Fruit fly (Drosophila melanogaster) whole organism, embryonic: Measurements from ENCODE around the gene Cyp303a1.

ENCODE experiments used
- Atf-2 ChIP-seq: fragments of 200-800 bp; sonication (Bioruptor generic); optimal IDR thresholded peaks from 2 replicates; lab custom pipeline; 2016; ENCODE audit warnings: missing biosample characterization, missing genetic modification characterization
- Atf6 ChIP-seq: fragments of 200-800 bp; sonication (Bioruptor generic); IDR thresholded peaks from 2 replicates; pipeline ENCODE4 v1.3.6; 2022; ENCODE audit warnings: missing biosample characterization, missing genetic modification characterization
- Bgb ChIP-seq: fragments of 200-800 bp; sonication (Bioruptor generic); IDR thresholded peaks from 2 replicates; pipeline ENCODE4 v1.3.6; 2022; ENCODE audit warnings: missing biosample characterization, missing genetic modification characterization; ENCODE audit not compliant: partially characterized antibody
- CG1024 ChIP-seq: fragments of 200-800 bp; sonication (Bioruptor generic); IDR thresholded peaks from 2 replicates; pipeline ENCODE4 v1.3.6; 2022; ENCODE audit warnings: missing biosample characterization, missing genetic modification characterization
- CG10543 ChIP-seq: fragments of 200-800 bp; sonication (Bioruptor generic); optimal IDR thresholded peaks from 3 replicates; lab custom pipeline; 2017; ENCODE audit warnings: missing biosample characterization, mild to moderate bottlenecking, missing genetic modification characterization, moderate library complexity
- CG10565 ChIP-seq: fragments of 200-800 bp; sonication (Bioruptor generic); optimal IDR thresholded peaks from 3 replicates; lab custom pipeline; 2016; ENCODE audit warnings: missing biosample characterization, mild to moderate bottlenecking, missing genetic modification characterization
- CG12659 ChIP-seq: fragments of 200-800 bp; sonication (Bioruptor generic); optimal IDR thresholded peaks from 3 replicates; lab custom pipeline; 2017; ENCODE audit warnings: mild to moderate bottlenecking, missing biosample characterization, missing genetic modification reagents, missing genetic modification characterization
- CG13894 ChIP-seq: fragments of 200-800 bp; sonication (Bioruptor generic); optimal IDR thresholded peaks from 3 replicates; lab custom pipeline; 2018; ENCODE audit warnings: missing biosample characterization, mild to moderate bottlenecking, missing genetic modification characterization, moderate library complexity
- CG14965 ChIP-seq: fragments of 200-800 bp; sonication (Bioruptor generic); optimal IDR thresholded peaks from 2 replicates; lab custom pipeline; 2016; ENCODE audit warnings: missing biosample characterization, missing genetic modification characterization, borderline replicate concordance
- CG15514 ChIP-seq: fragments of 200-800 bp; sonication (Bioruptor generic); optimal IDR thresholded peaks from 3 replicates; lab custom pipeline; 2017; ENCODE audit warnings: missing biosample characterization, missing genetic modification characterization, mild to moderate bottlenecking, moderate library complexity, missing genetic modification reagents
- CG15601 ChIP-seq: fragments of 200-800 bp; sonication (Bioruptor generic); optimal IDR thresholded peaks from 3 replicates; lab custom pipeline; 2019; ENCODE audit warnings: missing biosample characterization, mild to moderate bottlenecking, missing genetic modification characterization, moderate library complexity
- CG16815 ChIP-seq: fragments of 200-800 bp; sonication (Bioruptor generic); optimal IDR thresholded peaks from 3 replicates; lab custom pipeline; 2017; ENCODE audit warnings: missing biosample characterization, mild to moderate bottlenecking, missing genetic modification characterization
- CG17568 ChIP-seq: fragments of 200-800 bp; sonication (Bioruptor generic); optimal IDR thresholded peaks from 2 replicates; lab custom pipeline; 2018; ENCODE audit warnings: missing biosample characterization, mild to moderate bottlenecking, missing genetic modification characterization, moderate library complexity
- CG17829 ChIP-seq: fragments of 200-800 bp; optimal IDR thresholded peaks from 2 replicates; lab custom pipeline; 2019; ENCODE audit warnings: missing biosample characterization, mild to moderate bottlenecking, missing genetic modification characterization, moderate library complexity
- CG18599 ChIP-seq: fragments of 200-800 bp; sonication (Bioruptor generic); optimal IDR thresholded peaks from 3 replicates; lab custom pipeline; 2017; ENCODE audit warnings: missing biosample characterization, missing genetic modification characterization, mild to moderate bottlenecking, moderate library complexity, missing genetic modification reagents
- CG2199 ChIP-seq: fragments of 200-800 bp; sonication (Bioruptor generic); IDR thresholded peaks from 3 replicates; pipeline ENCODE4 v1.3.6; 2022; ENCODE audit warnings: missing biosample characterization, missing genetic modification characterization
- CG31388 ChIP-seq: fragments of 200-800 bp; sonication (Bioruptor generic); optimal IDR thresholded peaks from 2 replicates; lab custom pipeline; 2016; ENCODE audit warnings: missing biosample characterization, missing genetic modification characterization
- CG3281 ChIP-seq: fragments of 200-800 bp; sonication (Bioruptor generic); optimal IDR thresholded peaks from 3 replicates; lab custom pipeline; 2017; ENCODE audit warnings: missing biosample characterization, mild to moderate bottlenecking, missing genetic modification characterization
- CG34376 ChIP-seq: fragments of 200-800 bp; sonication (Bioruptor generic); optimal IDR thresholded peaks from 2 replicates; lab custom pipeline; 2018; ENCODE audit warnings: missing biosample characterization, mild to moderate bottlenecking, missing genetic modification characterization
- CG3838 ChIP-seq: fragments of 200-800 bp; sonication (Bioruptor generic); optimal IDR thresholded peaks from 3 replicates; lab custom pipeline; 2016; ENCODE audit warnings: missing biosample characterization, missing genetic modification characterization
- Deaf1 ChIP-seq: fragments of 200-800 bp; optimal IDR thresholded peaks from 3 replicates; lab custom pipeline; 2019; ENCODE audit warnings: missing biosample characterization, mild to moderate bottlenecking, missing genetic modification characterization, moderate library complexity
- Fer1 ChIP-seq: fragments of 200-800 bp; sonication (Bioruptor generic); optimal IDR thresholded peaks from 2 replicates; lab custom pipeline; 2017; ENCODE audit warnings: missing biosample characterization, mild to moderate bottlenecking, missing genetic modification characterization
- Fer2 ChIP-seq: fragments of 200-800 bp; sonication (Bioruptor generic); optimal IDR thresholded peaks from 2 replicates; lab custom pipeline; 2018; ENCODE audit warnings: missing biosample characterization, mild to moderate bottlenecking, missing genetic modification characterization, moderate library complexity
- Hand ChIP-seq: fragments of 200-800 bp; sonication (Bioruptor generic); optimal IDR thresholded peaks from 2 replicates; lab custom pipeline; 2017; ENCODE audit warnings: mild to moderate bottlenecking, missing biosample characterization, missing genetic modification reagents, missing genetic modification characterization
- HmgD ChIP-seq: fragments of 200-800 bp; sonication (Bioruptor generic); optimal IDR thresholded peaks from 3 replicates; lab custom pipeline; 2016; ENCODE audit warnings: missing biosample characterization, missing genetic modification characterization
- Med ChIP-seq: fragments of 200-800 bp; sonication (Bioruptor generic); peaks from one replicate; lab custom pipeline; 2016; ENCODE audit warnings: missing biosample characterization, missing genetic modification characterization, mild to moderate bottlenecking, inconsistent platforms, moderate library complexity
- Opbp ChIP-seq: fragments of 200-800 bp; sonication (Bioruptor generic); IDR thresholded peaks from 3 replicates; pipeline ENCODE4 v1.3.6; 2022; ENCODE audit warnings: missing biosample characterization, missing genetic modification characterization; ENCODE audit not compliant: partially characterized antibody
- Pdp1 ChIP-seq, 2 experiments: fragments of 200-800 bp; sonication (Bioruptor generic); optimal IDR thresholded peaks; 3 replicates each; lab custom pipeline; 2016; ENCODE audit warnings: missing biosample characterization in 2 of 2, missing genetic modification characterization in 2 of 2, mild to moderate bottlenecking in 1 of 2, moderate library complexity in 1 of 2
- Side ChIP-seq: fragments of 200-800 bp; sonication (Bioruptor generic); optimal IDR thresholded peaks from 2 replicates; lab custom pipeline; 2016; ENCODE audit warnings: missing biosample characterization, missing genetic modification characterization
- abd-A ChIP-seq: fragments of 200-800 bp; sonication (Bioruptor generic); optimal IDR thresholded peaks from 3 replicates; lab custom pipeline; 2019; ENCODE audit warnings: missing biosample characterization, mild to moderate bottlenecking, missing genetic modification characterization, moderate library complexity
- bsh ChIP-seq, 2 experiments: fragments of 200-800 bp; sonication (Bioruptor generic); optimal IDR thresholded peaks; 2 replicates each; lab custom pipeline; 2017 to 2018; ENCODE audit warnings: mild to moderate bottlenecking in 2 of 2, missing biosample characterization in 2 of 2, missing genetic modification characterization in 2 of 2, moderate library complexity in 1 of 2
- cato ChIP-seq: fragments of 200-800 bp; sonication (Bioruptor generic); optimal IDR thresholded peaks from 2 replicates; lab custom pipeline; 2016; ENCODE audit warnings: missing biosample characterization, missing genetic modification characterization, borderline replicate concordance
- chif ChIP-seq, 2 experiments: fragments of 200-800 bp; sonication (Bioruptor generic); optimal IDR thresholded peaks; 3 replicates each; lab custom pipeline; 2016; ENCODE audit warnings: missing biosample characterization in 2 of 2, missing genetic modification characterization in 2 of 2
- chinmo ChIP-seq: fragments of 200-800 bp; sonication (Bioruptor generic); IDR thresholded peaks from 4 replicates; pipeline ENCODE4 v1.3.6; 2022; ENCODE audit warnings: missing biosample characterization, missing genetic modification characterization; ENCODE audit not compliant: partially characterized antibody
- corto ChIP-seq: fragments of 200-800 bp; sonication (Bioruptor generic); optimal IDR thresholded peaks from 2 replicates; lab custom pipeline; 2016; ENCODE audit warnings: missing biosample characterization, mild to moderate bottlenecking, missing genetic modification characterization, moderate library complexity
- dpn ChIP-seq, 2 experiments: fragments of 200-800 bp; sonication (Bioruptor generic); optimal IDR thresholded peaks; 3 replicates each; lab custom pipeline; 2016; ENCODE audit warnings: missing biosample characterization in 2 of 2, missing genetic modification characterization in 2 of 2
- exex ChIP-seq: fragments of 200-800 bp; sonication (Bioruptor generic); optimal IDR thresholded peaks from 4 replicates; lab custom pipeline; 2018; ENCODE audit warnings: missing biosample characterization, mild to moderate bottlenecking, missing genetic modification characterization, moderate library complexity
- ftz-f1 ChIP-seq: fragments of 200-800 bp; sonication (Bioruptor generic); optimal IDR thresholded peaks from 2 replicates; lab custom pipeline; 2016; ENCODE audit warnings: missing biosample characterization, missing genetic modification characterization
- hb ChIP-seq: fragments of 200-800 bp; sonication (Bioruptor generic); IDR thresholded peaks from 3 replicates; pipeline ENCODE4 v1.3.6; 2022; ENCODE audit warnings: missing biosample characterization, missing genetic modification characterization; ENCODE audit not compliant: partially characterized antibody
- lab ChIP-seq: fragments of 200-800 bp; sonication (Bioruptor generic); optimal IDR thresholded peaks from 3 replicates; lab custom pipeline; 2017; ENCODE audit warnings: missing biosample characterization, missing genetic modification characterization, mild to moderate bottlenecking, moderate library complexity, missing genetic modification reagents
- mirr ChIP-seq: fragments of 200-800 bp; sonication (Bioruptor generic); optimal IDR thresholded peaks from 3 replicates; lab custom pipeline; 2018; ENCODE audit warnings: missing biosample characterization, mild to moderate bottlenecking, missing genetic modification characterization
- nau ChIP-seq: fragments of 200-800 bp; sonication (Bioruptor generic); optimal IDR thresholded peaks from 3 replicates; lab custom pipeline; 2017; ENCODE audit warnings: missing biosample characterization, mild to moderate bottlenecking, missing genetic modification characterization, missing genetic modification reagents
- phol ChIP-seq: fragments of 200-800 bp; sonication (Bioruptor generic); optimal IDR thresholded peaks from 3 replicates; lab custom pipeline; 2018; ENCODE audit warnings: missing biosample characterization, mild to moderate bottlenecking, missing genetic modification characterization, moderate library complexity
- prd ChIP-seq, 3 experiments: fragments of >200 bp in 2 of 3; fragments of 200-800 bp in 1 of 3; sonication (Bioruptor generic) in 1 of 3; optimal IDR thresholded peaks in 2 of 3; IDR thresholded peaks in 1 of 3; 2 replicates in 2 of 3; 3 replicates in 1 of 3; pipeline versions ENCODE4 v1.3.6 to Lab custom; 2017 to 2022; ENCODE audit warnings: missing biosample characterization in 1 of 3, missing genetic modification characterization in 1 of 3
- schlank ChIP-seq: fragments of 200-800 bp; sonication (Bioruptor generic); optimal IDR thresholded peaks from 2 replicates; lab custom pipeline; 2018; ENCODE audit warnings: missing biosample characterization, mild to moderate bottlenecking, missing genetic modification characterization
- sens ChIP-seq: fragments of 200-800 bp; sonication (Bioruptor generic); peaks from one replicate; lab custom pipeline; 2016; ENCODE audit warnings: missing biosample characterization, missing genetic modification characterization
- zen ChIP-seq: fragments of 200-800 bp; sonication (Bioruptor generic); optimal IDR thresholded peaks from 3 replicates; lab custom pipeline; 2018; ENCODE audit warnings: missing biosample characterization, mild to moderate bottlenecking, missing genetic modification characterization, moderate library complexity

The Cyp303a1 gene

DNA sequence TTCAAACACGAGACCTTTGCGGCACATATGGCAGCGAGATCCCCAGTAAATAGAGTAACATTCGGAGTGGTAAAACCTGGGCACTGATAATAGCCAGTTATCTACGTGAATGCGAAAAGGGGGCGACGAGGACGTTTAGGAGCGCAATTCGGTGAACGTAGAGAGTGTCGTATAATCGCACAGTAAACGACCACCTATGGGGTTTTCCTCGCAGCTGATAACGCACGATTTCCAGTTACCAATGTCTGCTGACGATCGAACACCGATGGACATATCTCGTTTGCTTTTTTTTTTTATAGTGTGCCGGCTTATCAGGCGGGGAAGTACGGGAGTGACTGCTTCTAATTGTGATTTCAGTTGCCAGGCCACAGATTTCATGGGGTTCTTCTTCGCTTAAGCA, 25.8 kb downstream of the Cyp303a1 start (continued):
- peak; percentile 87 for TF ChIP-seq exex (tag; lab: Kevin White, UChicago)
- no peak for TF ChIP-seq cato
- TF ChIP-seq Pdp1 (GFP tag; optimal IDR thresholded peaks at IDR 0.05; lab: Kevin White, UChicago) = no peak
- TF ChIP-seq CG12659 (GFP tag; lab: Kevin White, UChicago) = no peak
- TF ChIP-seq Deaf1 (tag; lab: Kevin White, UChicago) = peak; percentile 4
- 0 out of 4 replicates have a peak, but pooled peaks have one; percentile 49 for TF ChIP-seq chinmo (GFP tag; lab: Robert Waterston, UW)
- no peak for TF ChIP-seq zen
- TF ChIP-seq CG15514 (GFP tag; lab: Kevin White, UChicago) = peak; percentile 2
- peak; percentile 51 for TF ChIP-seq CG10543 (GFP tag; lab: Kevin White, UChicago)
- TF ChIP-seq CG17568 (GFP tag; lab: Kevin White, UChicago) = no peak
- TF ChIP-seq ftz-f1 (GFP tag; lab: Kevin White, UChicago) = no peak
- TF ChIP-seq mirr = peak; percentile 90
- TF ChIP-seq phol (tag; lab: Kevin White, UChicago) = no peak
- TF ChIP-seq CG34376 (GFP tag; lab: Kevin White, UChicago) = peak; percentile 69
- no peak for TF ChIP-seq CG1024 (GFP tag; lab: Robert Waterston, UW)
- TF ChIP-seq Fer2 (tag; lab: Kevin White, UChicago) = no peak
- TF ChIP-seq CG16815 = no peak
- no peak for TF ChIP-seq CG14965 (GFP tag; lab: Kevin White, UChicago)
- TF ChIP-seq Fer1 = peak; percentile 3
- TF ChIP-seq CG17829 (tag; lab: Kevin White, UChicago) = no peak
- peak; percentile 5 for TF ChIP-seq CG3281 (GFP tag; lab: Kevin White, UChicago)
- no peak for TF ChIP-seq dpn (GFP tag; optimal IDR thresholded peaks at IDR 0.05; lab: Kevin White, UChicago)

DNA sequence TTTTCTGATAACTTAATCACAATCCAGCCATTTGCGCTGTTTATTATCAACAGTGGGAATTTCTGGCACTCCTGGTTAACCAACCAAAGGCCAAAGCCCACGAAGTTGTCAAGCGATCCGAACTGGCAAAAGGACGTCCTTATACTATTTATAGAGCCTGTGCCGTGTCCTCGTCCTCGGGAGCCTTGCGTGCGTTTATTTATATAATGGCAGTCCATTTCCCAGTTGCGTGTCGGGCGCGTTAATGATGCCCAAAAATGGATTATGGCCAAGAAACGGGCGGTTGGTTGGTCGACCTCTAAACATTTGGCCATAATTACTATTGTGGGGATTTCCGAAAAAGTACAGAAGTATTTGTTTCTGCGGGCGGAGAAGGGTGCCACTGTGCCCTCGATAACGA, 26.4 kb downstream of the Cyp303a1 start:
- TF ChIP-seq sens (GFP tag; lab: Kevin White, UChicago) (peak; percentile 63), lab (GFP tag; lab: Kevin White, UChicago) (no peak), CG15601 (tag; lab: Kevin White, UChicago) (no peak), bsh (GFP tag; optimal IDR thresholded peaks at IDR 0.05; lab: Kevin White, UChicago) (no peak), abd-A (tag; lab: Kevin White, UChicago) (peak; percentile 43), CG13894 (tag; lab: Kevin White, UChicago) (peak; percentile 14), Pdp1 (GFP tag; optimal IDR thresholded peaks at IDR 0.05; lab: Kevin White, UChicago) (peak in 1 of 2 experiments; percentile 29), CG18599 (GFP tag; lab: Kevin White, UChicago) (no peak), Atf-2 (GFP tag; lab: Kevin White, UChicago) (no peak), Atf6 (GFP tag; lab: Robert Waterston, UW) (0 out of 2 replicates have a peak, but pooled peaks have one; percentile 20), chif (GFP tag; optimal IDR thresholded peaks at IDR 0.05; lab: Kevin White, UChicago) (no peak), Med (peak; percentile 27)

DNA sequence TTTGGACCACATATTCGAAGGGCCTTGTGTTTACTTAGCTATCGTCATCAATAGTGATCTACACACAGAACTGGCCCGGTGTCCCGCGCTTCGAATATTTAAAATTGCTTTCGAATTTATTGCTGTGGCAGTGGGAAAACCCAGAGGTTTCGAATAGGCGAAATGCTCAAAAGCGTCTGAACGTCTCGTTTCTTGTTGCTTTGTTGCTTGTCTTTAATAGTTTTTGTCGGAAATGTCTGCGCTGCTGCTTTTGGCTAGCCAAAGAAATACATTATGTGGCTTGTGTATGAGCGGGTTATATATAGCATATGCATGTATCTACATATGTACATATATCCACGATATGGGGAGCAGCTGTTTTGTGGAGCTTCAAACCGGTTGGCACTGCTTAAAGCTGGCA, 27.2 kb downstream of the Cyp303a1 start:
- no peak for TF ChIP-seq schlank (tag; lab: Kevin White, UChicago)
- 0 out of 3 replicates have a peak, but pooled peaks have one; percentile 7 for TF ChIP-seq Opbp (GFP tag; lab: Robert Waterston, UW)
- TF ChIP-seq HmgD (GFP tag; lab: Kevin White, UChicago) = no peak
- no peak for TF ChIP-seq hb
- no peak for TF ChIP-seq prd (optimal IDR thresholded peaks at IDR 0.05; lab: Kevin White, UChicago)
- TF ChIP-seq prd (GFP tag; IDR thresholded peaks at IDR 0.05; lab: Robert Waterston, UW) = no peak
- peak; percentile 5 for TF ChIP-seq CG3838
- no peak for TF ChIP-seq corto (GFP tag; lab: Kevin White, UChicago)
- TF ChIP-seq CG2199 (GFP tag; lab: Robert Waterston, UW) = peak; percentile 75; the same call in 2 of the 3 replicates
- TF ChIP-seq Side (GFP tag; lab: Kevin White, UChicago) = no peak
- peak; percentile 6 for TF ChIP-seq nau (GFP tag; lab: Kevin White, UChicago)
- TF ChIP-seq Bgb (GFP tag; lab: Robert Waterston, UW) = no peak
- TF ChIP-seq Hand (GFP tag; lab: Kevin White, UChicago) = no peak
- no peak for TF ChIP-seq CG10565
- no peak for TF ChIP-seq CG31388 (GFP tag; lab: Kevin White, UChicago)
